Worm (Caenorhabditis elegans) whole organism, L4/young adult: ENCODE results near the gene sre-14.

Experiments
- W03F9.2 ChIP-seq: fragments of 150-350 bp; optimal IDR thresholded peaks from 2 replicates; lab custom pipeline; 2014; ENCODE audit warnings: missing biosample characterization, missing genetic modification characterization
- dao-5 ChIP-seq: sonication (generic microtip); optimal IDR thresholded peaks from 2 replicates; lab custom pipeline; 2016; ENCODE audit warnings: missing genotype, missing genetic modification characterization, moderate library complexity, missing compliant biosample characterization
- him-1 ChIP-seq: sonication (generic microtip); optimal IDR thresholded peaks from 2 replicates; lab custom pipeline; 2016; ENCODE audit warnings: missing genotype, missing genetic modification reagents, missing genetic modification characterization, missing compliant biosample characterization

DNA sequence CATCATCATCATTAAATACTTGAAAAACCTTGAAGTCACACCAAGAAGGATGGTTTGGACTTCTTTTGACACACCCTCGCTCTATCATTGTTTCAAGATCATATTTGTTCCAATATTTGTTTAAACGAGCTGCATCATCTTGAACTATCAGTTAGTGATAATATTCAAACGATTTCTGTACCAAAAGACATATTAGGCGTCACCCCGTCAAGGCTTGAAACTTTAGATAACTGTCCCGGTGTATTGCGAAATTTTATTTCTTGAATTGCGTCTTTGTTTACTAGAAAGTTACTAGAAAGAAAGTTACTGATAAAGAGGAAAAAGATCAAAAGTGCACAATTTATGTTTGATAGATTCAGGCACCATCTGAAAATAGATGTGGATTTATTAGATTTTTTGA lies 44.7 kb upstream of the sre-14 start:
- TF ChIP-seq him-1 (tag; lab: Kevin White, UChicago) (no peak), dao-5 (no peak), W03F9.2 (tag; lab: Kevin White, UChicago) (no peak)
